Fruit fly (Drosophila melanogaster) whole organism: Measurements from ENCODE around the gene mRF1.

ENCODE experiments used
- Dll ChIP-seq: fragments of >200 bp; optimal IDR thresholded peaks from 2 replicates; lab custom pipeline; 2017
- EcR ChIP-seq, 2 experiments: fragments of >200 bp; optimal IDR thresholded peaks; 2 replicates each; lab custom pipeline; 2017; ENCODE audit warnings: missing biosample characterization in 2 of 2, missing genetic modification characterization in 2 of 2, missing genetic modification reagents in 2 of 2
- psq ChIP-seq: fragments of >200 bp; optimal IDR thresholded peaks from 2 replicates; lab custom pipeline; 2017
- usp ChIP-seq: fragments of >200 bp; optimal IDR thresholded peaks from 2 replicates; lab custom pipeline; 2017; ENCODE audit warnings: missing biosample characterization, missing genetic modification characterization, mixed read lengths

DNA sequence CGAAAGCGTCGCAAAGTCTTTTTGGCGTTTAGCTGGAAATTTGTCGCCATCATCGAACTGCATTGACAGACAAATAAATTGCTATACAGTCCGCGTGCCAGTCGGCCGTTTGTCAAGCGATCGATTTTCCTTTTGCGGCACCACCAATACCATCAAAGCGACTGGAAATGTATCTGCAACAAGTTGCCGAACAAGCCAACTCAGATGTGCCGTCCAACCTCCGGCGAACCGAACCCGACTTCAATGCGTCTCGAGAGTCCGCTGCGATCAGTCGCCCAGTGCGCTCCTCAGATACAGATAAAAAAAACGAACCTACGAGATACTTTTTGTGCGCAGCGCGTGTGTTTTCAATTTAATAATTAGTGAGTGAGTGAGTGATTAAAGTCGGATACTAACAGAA lies 46.8 kb downstream of the mRF1 start:
- TF ChIP-seq usp (GFP tag; lab: Kevin White, UChicago) = no peak
- TF ChIP-seq EcR (GFP tag; optimal IDR thresholded peaks at IDR 0.05; lab: Kevin White, UChicago) = no peak
- TF ChIP-seq Dll = no peak
- TF ChIP-seq psq (lab: Kevin White, UChicago) = no peak
